Worm (Caenorhabditis elegans) whole organism, L3 larva: ENCODE measurements around the gene T05B4.12.

Source experiments
- R02D3.7 ChIP-seq: fragments of 150-350 bp; optimal IDR thresholded peaks from 2 replicates; lab custom pipeline; 2014; ENCODE audit warnings: missing biosample characterization, missing genetic modification characterization
- ama-1 ChIP-seq: fragments of 150-350 bp; optimal IDR thresholded peaks from 2 replicates; lab custom pipeline; 2018
- ceh-28 ChIP-seq: fragments of 150-350 bp; optimal IDR thresholded peaks from 2 replicates; lab custom pipeline; 2014; ENCODE audit warnings: missing biosample characterization, missing genetic modification reagents, missing genetic modification characterization
- ceh-82 ChIP-seq: fragments of 150-350 bp; optimal IDR thresholded peaks from 2 replicates; lab custom pipeline; 2014; ENCODE audit warnings: missing biosample characterization, missing genetic modification characterization
- daf-12 ChIP-seq: fragments of 150-350 bp; optimal IDR thresholded peaks from 2 replicates; lab custom pipeline; 2014; ENCODE audit warnings: missing biosample characterization, missing genetic modification reagents, missing genetic modification characterization
- egl-5 ChIP-seq: fragments of 150-350 bp; optimal IDR thresholded peaks from 2 replicates; lab custom pipeline; 2017; ENCODE audit warnings: missing biosample characterization, missing genetic modification reagents, missing genetic modification characterization, inconsistent platforms
- elt-1 ChIP-seq: fragments of 150-350 bp; optimal IDR thresholded peaks from 2 replicates; lab custom pipeline; 2014; ENCODE audit warnings: missing biosample characterization, missing genetic modification characterization
- elt-2 ChIP-seq: sonication (generic microtip); optimal IDR thresholded peaks from 2 replicates; lab custom pipeline; 2016; ENCODE audit warnings: missing genetic modification reagents, mild to moderate bottlenecking, missing genetic modification characterization, missing compliant biosample characterization
- elt-3 ChIP-seq, 3 experiments: fragments of 150-350 bp in 1 of 3; sonication (generic microtip) in 2 of 3; optimal IDR thresholded peaks; 2 replicates in 2 of 3; 4 replicates in 1 of 3; lab custom pipeline; 2014 to 2017; ENCODE audit warnings: missing biosample characterization in 3 of 3, missing genetic modification characterization in 3 of 3
- eor-1 ChIP-seq, 2 experiments: fragments of 150-350 bp; optimal IDR thresholded peaks; 2 replicates each; lab custom pipeline; 2014 to 2018; ENCODE audit warnings: missing biosample characterization in 2 of 2, missing genetic modification characterization in 2 of 2
- fkh-10 ChIP-seq: sonication (generic microtip); optimal IDR thresholded peaks from 2 replicates; lab custom pipeline; 2017; ENCODE audit warnings: missing biosample characterization, missing genetic modification reagents, missing genetic modification characterization
- fos-1 ChIP-seq: fragments of 150-350 bp; optimal IDR thresholded peaks from 2 replicates; lab custom pipeline; 2014; ENCODE audit warnings: missing biosample characterization, missing genetic modification characterization
- hmg-11 ChIP-seq: sonication (generic microtip); optimal IDR thresholded peaks from 2 replicates; lab custom pipeline; 2016; ENCODE audit warnings: missing genetic modification characterization, missing compliant biosample characterization
- jun-1 ChIP-seq: fragments of 150-350 bp; optimal IDR thresholded peaks from 2 replicates; lab custom pipeline; 2014; ENCODE audit warnings: missing biosample characterization, missing genetic modification reagents, missing genetic modification characterization
- lin-15B ChIP-seq: fragments of 150-350 bp; optimal IDR thresholded peaks from 2 replicates; lab custom pipeline; 2014; ENCODE audit warnings: missing biosample characterization, missing genetic modification characterization
- lin-39 ChIP-seq: fragments of 150-350 bp; optimal IDR thresholded peaks from 2 replicates; lab custom pipeline; 2018; ENCODE audit warnings: missing biosample characterization, missing genetic modification reagents, missing genetic modification characterization
- lsy-12 ChIP-seq: sonication (generic microtip); optimal IDR thresholded peaks from 2 replicates; lab custom pipeline; 2016; ENCODE audit warnings: mild to moderate bottlenecking, missing genetic modification characterization, missing compliant biosample characterization
- mdl-1 ChIP-seq: fragments of 150-350 bp; optimal IDR thresholded peaks from 2 replicates; lab custom pipeline; 2014; ENCODE audit warnings: missing biosample characterization, missing genetic modification characterization
- nfya-1 ChIP-seq: sonication (generic microtip); optimal IDR thresholded peaks from 2 replicates; lab custom pipeline; 2017; ENCODE audit warnings: missing genetic modification characterization, mild to moderate bottlenecking, missing compliant biosample characterization, antibody characterized with exemption, moderate library complexity; ENCODE audit not compliant: insufficient read depth
- nhr-12 ChIP-seq: fragments of 150-350 bp; optimal IDR thresholded peaks from 2 replicates; lab custom pipeline; 2014; ENCODE audit warnings: missing biosample characterization, missing genetic modification characterization
- nhr-23 ChIP-seq: fragments of 150-350 bp; optimal IDR thresholded peaks from 2 replicates; lab custom pipeline; 2014; ENCODE audit warnings: missing biosample characterization, missing genetic modification reagents, missing genetic modification characterization
- nhr-237 ChIP-seq: fragments of 150-350 bp; optimal IDR thresholded peaks from 2 replicates; lab custom pipeline; 2014; ENCODE audit warnings: missing biosample characterization, missing genetic modification characterization
- nhr-25 ChIP-seq: sonication (generic microtip); optimal IDR thresholded peaks from 2 replicates; lab custom pipeline; 2017; ENCODE audit warnings: missing biosample characterization, missing genetic modification characterization
- nhr-28 ChIP-seq: fragments of 150-350 bp; optimal IDR thresholded peaks from 2 replicates; lab custom pipeline; 2014; ENCODE audit warnings: missing biosample characterization, missing genetic modification characterization
- nhr-43 ChIP-seq: sonication (generic microtip); optimal IDR thresholded peaks from 2 replicates; lab custom pipeline; 2016; ENCODE audit warnings: mild to moderate bottlenecking, missing genetic modification characterization, missing compliant biosample characterization; ENCODE audit not compliant: poor library complexity, severe bottlenecking
- nhr-67 ChIP-seq: fragments of 150-350 bp; optimal IDR thresholded peaks from 2 replicates; lab custom pipeline; 2014; ENCODE audit warnings: missing biosample characterization, missing genetic modification characterization
- nhr-77 ChIP-seq: fragments of 150-350 bp; optimal IDR thresholded peaks from 2 replicates; lab custom pipeline; 2014; ENCODE audit warnings: missing biosample characterization, missing genetic modification characterization
- pha-4 ChIP-seq: fragments of 150-350 bp; optimal IDR thresholded peaks from 2 replicates; lab custom pipeline; 2014; ENCODE audit warnings: missing biosample characterization, missing genetic modification reagents, missing genetic modification characterization
- pqm-1 ChIP-seq: fragments of 150-350 bp; optimal IDR thresholded peaks from 2 replicates; lab custom pipeline; 2017; ENCODE audit warnings: missing biosample characterization, missing genetic modification characterization, inconsistent platforms
- sea-2 ChIP-seq: fragments of 150-350 bp; sonication (generic microtip); optimal IDR thresholded peaks from 4 replicates; lab custom pipeline; 2014; ENCODE audit warnings: missing biosample characterization, missing genetic modification reagents, missing genetic modification characterization
- skn-1 ChIP-seq: fragments of 150-350 bp; optimal IDR thresholded peaks from 2 replicates; lab custom pipeline; 2014; ENCODE audit warnings: missing biosample characterization, missing genetic modification characterization
- snpc-4 ChIP-seq: fragments of 150-350 bp; optimal IDR thresholded peaks from 2 replicates; lab custom pipeline; 2014; ENCODE audit warnings: missing biosample characterization, missing genetic modification characterization
- unc-39 ChIP-seq: sonication (generic microtip); optimal IDR thresholded peaks from 4 replicates; lab custom pipeline; 2017; ENCODE audit warnings: missing biosample characterization, missing genetic modification characterization
- ztf-11 ChIP-seq: fragments of 150-350 bp; optimal IDR thresholded peaks from 2 replicates; lab custom pipeline; 2014; ENCODE audit warnings: missing biosample characterization, missing genetic modification characterization
- ztf-4 ChIP-seq: fragments of 150-350 bp; optimal IDR thresholded peaks from 2 replicates; lab custom pipeline; 2014; ENCODE audit warnings: missing biosample characterization, missing genetic modification characterization

T05B4.12 gene

ce11 chrV:4125552-4126084 is at the start of gene T05B4.12:
Gene T05B4.12 (minus strand): TSS chrV:4126034.
- no peak for TF ChIP-seq ama-1 (lab: Kevin White, UChicago)
- TF ChIP-seq ceh-82 (tag; lab: Kevin White, UChicago) = no peak
- no peak for TF ChIP-seq nhr-28
- TF ChIP-seq unc-39 (tag; lab: Kevin White, UChicago) = no peak
- no peak for TF ChIP-seq snpc-4
- TF ChIP-seq elt-1 (tag; lab: Kevin White, UChicago) = no peak
- no peak for TF ChIP-seq nhr-237
- TF ChIP-seq lin-39 (tag; lab: Kevin White, UChicago) = no peak
- TF ChIP-seq jun-1 (tag; lab: Kevin White, UChicago) = no peak
- TF ChIP-seq nhr-77 = no peak
- TF ChIP-seq egl-5 (tag; lab: Kevin White, UChicago) = no peak

- TF ChIP-seq elt-2 (tag; lab: Kevin White, UChicago) (no peak), jun-1 (tag; lab: Kevin White, UChicago) (no peak), unc-39 (tag; lab: Kevin White, UChicago) (no peak), nhr-67 (tag; lab: Kevin White, UChicago) (no peak), nfya-1 (tag; lab: Kevin White, UChicago) (no peak), mdl-1 (no peak), skn-1 (tag; lab: Kevin White, UChicago) (no peak), sea-2 (no peak), nhr-25 (tag; lab: Kevin White, UChicago) (no peak), nhr-23 (tag; lab: Kevin White, UChicago) (no peak), nhr-43 (tag; lab: Kevin White, UChicago) (no peak), fkh-10 (GFP tag; lab: Kevin White, UChicago) (no peak), ztf-4 (tag; lab: Kevin White, UChicago) (no peak), pqm-1 (tag; lab: Kevin White, UChicago) (no peak), ama-1 (lab: Kevin White, UChicago) (no peak), ztf-11 (tag; lab: Kevin White, UChicago) (no peak), ceh-28 (tag; lab: Kevin White, UChicago) (no peak), lin-15B (tag; lab: Kevin White, UChicago) (no peak), egl-5 (tag; lab: Kevin White, UChicago) (no peak)
- TF ChIP-seq, all 47 proteins: peak for 0
These were observed 49.8 kb upstream of the T05B4.12 start, which contains the start of the genes coh-4 and pid-5 for ce11 chrV:4175624-4176023. Gene coh-4 (minus strand): TSS chrV:4175640. Gene pid-5 (plus strand): TSS chrV:4175882.

- TF ChIP-seq elt-3 (tag; optimal IDR thresholded peaks at IDR 0.05; lab: Kevin White, UChicago) (no peak), lsy-12 (tag; lab: Kevin White, UChicago) (no peak), hmg-11 (tag; lab: Kevin White, UChicago) (no peak), mdl-1 (no peak), snpc-4 (no peak), daf-12 (tag; lab: Kevin White, UChicago) (no peak), fos-1 (tag; lab: Kevin White, UChicago) (no peak), nhr-43 (tag; lab: Kevin White, UChicago) (no peak), pha-4 (tag; lab: Kevin White, UChicago) (no peak), R02D3.7 (tag; lab: Kevin White, UChicago) (no peak), eor-1 (tag; optimal IDR thresholded peaks at IDR 0.05; lab: Kevin White, UChicago) (no peak), nfya-1 (tag; lab: Kevin White, UChicago) (no peak)
These were observed 44.3 kb upstream of the T05B4.12 start, which contains the start of gene Y45G5AM.7 for ce11 chrV:4170138-4170537. Gene Y45G5AM.7 (minus strand): TSS chrV:4170238.

- TF ChIP-seq lin-15B (tag; lab: Kevin White, UChicago) (peak; percentile 50), nhr-12 (tag; lab: Kevin White, UChicago) (no peak), elt-1 (tag; lab: Kevin White, UChicago) (no peak)
These were observed 43.8 kb upstream of the T05B4.12 start for ce11 chrV:4169658-4170057.
